Worm (Caenorhabditis elegans) whole organism, L4 larva: Measurements from ENCODE around the gene sre-56.

ENCODE experiments used
- F26F4.8 ChIP-seq: fragments of 200-800 bp; sonication (Bioruptor generic); conservative IDR thresholded peaks from 2 replicates; pipeline ENCODE4 v1.3.6; 2022; ENCODE audit warnings: missing genetic modification characterization, missing compliant biosample characterization
- F37D6.2 ChIP-seq: sonication (generic microtip); optimal IDR thresholded peaks from 2 replicates; lab custom pipeline; 2016; ENCODE audit warnings: mild to moderate bottlenecking, missing genetic modification characterization, missing compliant biosample characterization
- R02D3.7 ChIP-seq: fragments of 150-350 bp; sonication (generic microtip); optimal IDR thresholded peaks from 3 replicates; lab custom pipeline; 2014; ENCODE audit warnings: missing biosample characterization, missing genetic modification characterization
- T20F7.1 ChIP-seq: fragments of 200-800 bp; sonication (Bioruptor generic); optimal IDR thresholded peaks from 2 replicates; lab custom pipeline; 2018; ENCODE audit warnings: mild to moderate bottlenecking, missing genetic modification characterization, missing compliant biosample characterization
- Y48G9A.11 ChIP-seq: fragments of 200-800 bp; sonication (Bioruptor generic); IDR thresholded peaks from 2 replicates; pipeline ENCODE4 v1.3.6; 2022; ENCODE audit warnings: missing genetic modification reagents, missing genetic modification characterization, missing compliant biosample characterization
- Y5F2A.4 ChIP-seq: fragments of 200-800 bp; sonication (Bioruptor generic); optimal IDR thresholded peaks from 2 replicates; lab custom pipeline; 2018; ENCODE audit warnings: mild to moderate bottlenecking, missing genetic modification characterization, missing compliant biosample characterization
- Y75B8A.6 ChIP-seq: fragments of 200-800 bp; sonication (Bioruptor generic); IDR thresholded peaks from 2 replicates; pipeline ENCODE4 v1.3.6; 2022; ENCODE audit warnings: missing genetic modification reagents, missing genetic modification characterization, missing compliant biosample characterization
- ZK337.2 ChIP-seq: fragments of 200-800 bp; sonication (Bioruptor generic); IDR thresholded peaks from 2 replicates; pipeline ENCODE4 v1.3.6; 2022; ENCODE audit warnings: missing genetic modification reagents, missing genetic modification characterization, missing compliant biosample characterization
- ZK546.5 ChIP-seq, 2 experiments: sonication (generic microtip); optimal IDR thresholded peaks; 2 replicates each; lab custom pipeline; 2017; ENCODE audit warnings: missing biosample characterization in 2 of 2, missing genetic modification characterization in 2 of 2
- aha-1 ChIP-seq: fragments of 150-350 bp; peaks from one replicate; lab custom pipeline; 2014; ENCODE audit warnings: missing biosample characterization, missing genetic modification characterization
- aly-2 ChIP-seq: sonication (generic microtip); optimal IDR thresholded peaks from 2 replicates; lab custom pipeline; 2018; ENCODE audit warnings: missing biosample characterization, missing genetic modification characterization
- ceh-44 ChIP-seq: fragments of 200-800 bp; sonication (Bioruptor generic); IDR thresholded peaks from 2 replicates; pipeline ENCODE4 v1.3.6; 2022; ENCODE audit warnings: missing genetic modification reagents, missing genetic modification characterization, missing compliant biosample characterization
- ces-1 ChIP-seq: fragments of 150-350 bp; sonication (generic microtip); optimal IDR thresholded peaks from 4 replicates; lab custom pipeline; 2014; ENCODE audit warnings: missing biosample characterization, missing genetic modification reagents, missing genetic modification characterization
- ctbp-1 ChIP-seq: fragments of 200-800 bp; sonication (Bioruptor generic); IDR thresholded peaks from 2 replicates; pipeline ENCODE4 v1.3.6; 2022; ENCODE audit warnings: missing genetic modification reagents, missing genetic modification characterization, missing compliant biosample characterization
- daf-12 ChIP-seq: fragments of 150-350 bp; optimal IDR thresholded peaks from 2 replicates; lab custom pipeline; 2014; ENCODE audit warnings: missing biosample characterization, missing genetic modification reagents, missing genetic modification characterization
- daf-16 ChIP-seq, 3 experiments: sonication (generic microtip); optimal IDR thresholded peaks; 2 replicates each; lab custom pipeline; 2016 to 2017; ENCODE audit warnings: missing genetic modification characterization in 3 of 3, missing genetic modification reagents in 3 of 3, mild to moderate bottlenecking in 2 of 3, missing compliant biosample characterization in 2 of 3, missing biosample characterization in 1 of 3, moderate library complexity in 1 of 3
- daf-8 ChIP-seq: fragments of 200-800 bp; sonication (Bioruptor generic); IDR thresholded peaks from 2 replicates; pipeline ENCODE4 v1.3.6; 2022; ENCODE audit warnings: missing genetic modification characterization, missing compliant biosample characterization
- dmd-6 ChIP-seq: fragments of 200-800 bp; sonication (Bioruptor generic); IDR thresholded peaks from 2 replicates; pipeline ENCODE4 v1.3.6; 2022; ENCODE audit warnings: missing genetic modification reagents, missing genetic modification characterization, missing compliant biosample characterization
- dmd-8 ChIP-seq: fragments of 200-800 bp; sonication (Bioruptor generic); IDR thresholded peaks from 2 replicates; pipeline ENCODE4 v1.3.6; 2022; ENCODE audit warnings: missing genetic modification characterization, missing compliant biosample characterization
- duxl-1 ChIP-seq: sonication (generic microtip); optimal IDR thresholded peaks from 2 replicates; lab custom pipeline; 2016; ENCODE audit warnings: mild to moderate bottlenecking, missing genetic modification characterization, moderate library complexity, missing compliant biosample characterization; ENCODE audit not compliant: poor library complexity
- dve-1 ChIP-seq: sonication (generic microtip); optimal IDR thresholded peaks from 2 replicates; lab custom pipeline; 2017; ENCODE audit warnings: antibody characterized with exemption, mild to moderate bottlenecking, missing genetic modification characterization, missing compliant biosample characterization; ENCODE audit not compliant: insufficient read depth
- fkh-10 ChIP-seq: fragments of 150-350 bp; optimal IDR thresholded peaks from 2 replicates; lab custom pipeline; 2014; ENCODE audit warnings: missing biosample characterization, missing genetic modification reagents, missing genetic modification characterization
- fos-1 ChIP-seq: fragments of 150-350 bp; optimal IDR thresholded peaks from 2 replicates; lab custom pipeline; 2014; ENCODE audit warnings: missing biosample characterization, missing genetic modification characterization
- gei-8 ChIP-seq: fragments of 200-800 bp; sonication (Bioruptor generic); optimal IDR thresholded peaks from 2 replicates; lab custom pipeline; 2018; ENCODE audit warnings: mild to moderate bottlenecking, missing genetic modification characterization, missing compliant biosample characterization
- hif-1 ChIP-seq, 2 experiments: sonication (generic microtip); optimal IDR thresholded peaks; 2 replicates each; lab custom pipeline; 2016 to 2017; ENCODE audit warnings: missing compliant biosample characterization in 2 of 2, missing genetic modification characterization in 2 of 2, missing genetic modification reagents in 2 of 2, missing genotype in 2 of 2, mild to moderate bottlenecking in 1 of 2
- hlh-11 ChIP-seq: fragments of 200-800 bp; sonication (Bioruptor generic); optimal IDR thresholded peaks from 2 replicates; lab custom pipeline; 2018; ENCODE audit warnings: mild to moderate bottlenecking, missing genetic modification characterization, missing compliant biosample characterization
- hlh-30 ChIP-seq: sonication (generic microtip); optimal IDR thresholded peaks from 2 replicates; lab custom pipeline; 2017; ENCODE audit warnings: antibody characterized with exemption, mild to moderate bottlenecking, missing genetic modification characterization, missing compliant biosample characterization; ENCODE audit not compliant: insufficient read depth
- jun-1 ChIP-seq: fragments of 150-350 bp; optimal IDR thresholded peaks from 2 replicates; lab custom pipeline; 2014; ENCODE audit warnings: missing biosample characterization, missing genetic modification reagents, missing genetic modification characterization
- lim-7 ChIP-seq: fragments of 200-800 bp; sonication (Bioruptor generic); IDR thresholded peaks from 2 replicates; pipeline ENCODE4 v1.3.6; 2022; ENCODE audit warnings: missing genetic modification characterization, missing compliant biosample characterization
- lin-38 ChIP-seq: fragments of 200-800 bp; sonication (Bioruptor generic); IDR thresholded peaks from 2 replicates; pipeline ENCODE4 v1.3.6; 2022; ENCODE audit warnings: missing genetic modification reagents, missing genetic modification characterization, missing compliant biosample characterization
- lin-39 ChIP-seq: fragments of 150-350 bp; optimal IDR thresholded peaks from 2 replicates; lab custom pipeline; 2014; ENCODE audit warnings: missing biosample characterization, missing genetic modification reagents, missing genetic modification characterization
- mdt-29 ChIP-seq: fragments of 200-800 bp; sonication (Bioruptor generic); IDR thresholded peaks from 2 replicates; pipeline ENCODE4 v1.3.6; 2022; ENCODE audit warnings: missing genetic modification reagents, missing genetic modification characterization, missing compliant biosample characterization
- mep-1 ChIP-seq: fragments of 150-350 bp; sonication (generic microtip); optimal IDR thresholded peaks from 3 replicates; lab custom pipeline; 2014; ENCODE audit warnings: missing biosample characterization, missing genetic modification characterization
- mes-2 ChIP-seq: sonication (generic microtip); optimal IDR thresholded peaks from 2 replicates; lab custom pipeline; 2016; ENCODE audit warnings: missing genotype, mild to moderate bottlenecking, missing genetic modification characterization, missing compliant biosample characterization; ENCODE audit not compliant: poor library complexity, severe bottlenecking
- mxl-2 ChIP-seq: fragments of 200-800 bp; sonication (Bioruptor generic); conservative IDR thresholded peaks from 2 replicates; pipeline ENCODE4 v1.3.6; 2022; ENCODE audit warnings: missing genetic modification reagents, missing genetic modification characterization, missing compliant biosample characterization
- mxl-3 ChIP-seq: fragments of 200-800 bp; sonication (Bioruptor generic); optimal IDR thresholded peaks from 2 replicates; lab custom pipeline; 2018; ENCODE audit warnings: mild to moderate bottlenecking, missing genetic modification characterization, missing compliant biosample characterization
- nhr-10 ChIP-seq: fragments of 150-350 bp; optimal IDR thresholded peaks from 2 replicates; lab custom pipeline; 2014; ENCODE audit warnings: missing biosample characterization, missing genetic modification characterization
- nhr-111 ChIP-seq: fragments of 200-800 bp; sonication (Bioruptor generic); optimal IDR thresholded peaks from 2 replicates; lab custom pipeline; 2018; ENCODE audit warnings: mild to moderate bottlenecking, missing genetic modification characterization, missing compliant biosample characterization
- nhr-25 ChIP-seq: sonication (generic microtip); optimal IDR thresholded peaks from 2 replicates; lab custom pipeline; 2017; ENCODE audit warnings: missing genetic modification characterization, mild to moderate bottlenecking, missing compliant biosample characterization, antibody characterized with exemption, moderate library complexity, borderline replicate concordance; ENCODE audit not compliant: insufficient read depth
- nhr-77 ChIP-seq: fragments of 150-350 bp; optimal IDR thresholded peaks from 2 replicates; lab custom pipeline; 2014; ENCODE audit warnings: missing biosample characterization, missing genetic modification characterization
- rbr-2 ChIP-seq: sonication (generic microtip); optimal IDR thresholded peaks from 2 replicates; lab custom pipeline; 2016; ENCODE audit warnings: missing genotype, missing genetic modification characterization, missing compliant biosample characterization
- set-16 ChIP-seq: fragments of 200-800 bp; sonication (Bioruptor generic); IDR thresholded peaks from 2 replicates; pipeline ENCODE4 v1.3.6; 2022; ENCODE audit warnings: missing genetic modification reagents, missing genetic modification characterization, missing compliant biosample characterization
- skn-1 ChIP-seq: fragments of 150-350 bp; optimal IDR thresholded peaks from 2 replicates; lab custom pipeline; 2014; ENCODE audit warnings: missing biosample characterization, missing genetic modification characterization
- snpc-1.2 ChIP-seq: fragments of 200-800 bp; sonication (Bioruptor generic); IDR thresholded peaks from 2 replicates; pipeline ENCODE4 v1.3.6; 2022; ENCODE audit warnings: missing genetic modification reagents, missing genetic modification characterization, missing compliant biosample characterization
- tra-1 ChIP-seq: fragments of 200-800 bp; sonication (Bioruptor generic); IDR thresholded peaks from 2 replicates; pipeline ENCODE4 v1.3.6; 2022; ENCODE audit warnings: missing genetic modification reagents, missing genetic modification characterization, missing compliant biosample characterization
- unc-130 ChIP-seq: sonication (generic microtip); optimal IDR thresholded peaks from 2 replicates; lab custom pipeline; 2016; ENCODE audit warnings: missing genetic modification reagents, missing genetic modification characterization, missing compliant biosample characterization
- vab-7 ChIP-seq: fragments of 200-800 bp; sonication (Bioruptor generic); IDR thresholded peaks from 2 replicates; pipeline ENCODE4 v1.3.6; 2022; ENCODE audit warnings: missing genetic modification reagents, missing genetic modification characterization, missing compliant biosample characterization
- zfp-3 ChIP-seq: fragments of 200-800 bp; sonication (Bioruptor generic); conservative IDR thresholded peaks from 2 replicates; pipeline ENCODE4 v1.3.6; 2022; ENCODE audit warnings: missing genetic modification reagents, missing genetic modification characterization, missing compliant biosample characterization
- zip-2 ChIP-seq: fragments of 150-350 bp; optimal IDR thresholded peaks from 2 replicates; lab custom pipeline; 2014; ENCODE audit warnings: missing biosample characterization, missing genetic modification characterization
- ztf-11 ChIP-seq: fragments of 150-350 bp; optimal IDR thresholded peaks from 2 replicates; lab custom pipeline; 2014; ENCODE audit warnings: missing biosample characterization, missing genetic modification characterization

The sre-56 gene

DNA sequence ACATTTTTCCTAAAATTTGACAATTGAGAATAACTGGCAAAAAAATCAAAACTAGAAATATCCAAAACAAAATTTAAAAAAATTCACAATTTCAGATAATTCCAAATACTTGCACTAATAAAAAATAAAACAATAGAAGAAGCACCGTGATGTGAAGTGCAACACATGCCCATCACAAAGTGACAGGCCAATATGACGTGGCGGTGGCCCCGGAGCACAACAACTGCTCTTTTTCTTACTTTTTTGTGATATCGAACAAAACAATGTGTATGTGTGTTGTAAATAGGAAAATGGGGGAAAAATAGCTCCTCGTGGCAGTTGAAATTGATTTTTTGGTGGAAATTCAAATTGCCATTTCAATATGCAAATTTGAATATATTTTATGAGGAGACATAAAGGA lies 29.6 kb downstream of the sre-56 start:
- TF ChIP-seq zip-2 (tag; lab: Kevin White, UChicago) (no peak), skn-1 (no peak), snpc-1.2 (GFP tag; lab: Robert Waterston, UW) (no peak), nhr-25 (tag; lab: Kevin White, UChicago) (no peak), fos-1 (no peak), dve-1 (peak; percentile 16), unc-130 (GFP tag; lab: Kevin White, UChicago) (no peak), ctbp-1 (GFP tag; lab: Robert Waterston, UW) (no peak), aly-2 (no peak), zfp-3 (no peak), ces-1 (GFP tag; lab: Kevin White, UChicago) (no peak), fkh-10 (GFP tag; lab: Kevin White, UChicago) (no peak), lin-39 (tag; lab: Kevin White, UChicago) (no peak), Y5F2A.4 (GFP tag; lab: Kevin White, UChicago) (no peak), mdt-29 (GFP tag; lab: Robert Waterston, UW) (no peak), F37D6.2 (no peak), mxl-3 (GFP tag; lab: Kevin White, UChicago) (no peak), R02D3.7 (tag; lab: Kevin White, UChicago) (no peak), nhr-77 (no peak), dmd-8 (GFP tag; lab: Robert Waterston, UW) (no peak), dmd-6 (GFP tag; lab: Robert Waterston, UW) (peak; percentile 86), mes-2 (tag; lab: Kevin White, UChicago) (no peak), jun-1 (tag; lab: Kevin White, UChicago) (no peak), ceh-44 (GFP tag; lab: Robert Waterston, UW) (no peak), daf-8 (GFP tag; lab: Robert Waterston, UW) (no peak), hif-1 (tag; optimal IDR thresholded peaks at IDR 0.05; lab: Kevin White, UChicago) (no peak), hlh-11 (tag; lab: Kevin White, UChicago) (peak; percentile 44), mxl-2 (no peak), ZK337.2 (GFP tag; lab: Robert Waterston, UW) (no peak), duxl-1 (tag; lab: Kevin White, UChicago) (no peak), rbr-2 (tag; lab: Kevin White, UChicago) (no peak), T20F7.1 (GFP tag; lab: Kevin White, UChicago) (peak; percentile 13), daf-16 (GFP tag; optimal IDR thresholded peaks at IDR 0.05; lab: Kevin White, UChicago) (peak in 1 of 2 experiments; percentile 58), daf-16 (tag; optimal IDR thresholded peaks at IDR 0.05; lab: Kevin White, UChicago) (no peak), mep-1 (tag; lab: Kevin White, UChicago) (no peak), Y75B8A.6 (GFP tag; lab: Robert Waterston, UW) (no peak)

DNA sequence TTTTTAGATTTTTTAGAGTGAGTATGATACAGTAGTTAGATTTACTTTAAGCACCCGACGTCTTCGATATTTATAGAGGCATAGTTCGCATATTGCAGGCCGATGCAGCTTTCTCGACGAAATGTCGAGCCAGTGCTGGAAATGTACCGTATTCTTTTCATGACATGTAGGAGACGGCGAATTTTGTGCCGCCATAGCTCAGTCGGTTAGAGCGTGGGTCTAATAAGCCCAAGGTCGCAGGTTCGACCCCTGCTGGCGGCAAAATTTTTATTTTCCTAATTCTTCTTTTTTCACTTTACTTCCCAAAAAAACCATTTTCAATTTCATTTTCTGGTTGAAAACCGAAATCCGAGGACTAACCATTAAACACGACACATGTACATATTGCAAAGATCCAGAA lies 38.0 kb downstream of the sre-56 start:
- TF ChIP-seq ztf-11 (tag; lab: Kevin White, UChicago) (no peak), ZK337.2 (GFP tag; lab: Robert Waterston, UW) (0 out of 2 replicates have a peak, but pooled peaks have one; percentile 36), tra-1 (GFP tag; lab: Robert Waterston, UW) (no peak), hlh-30 (tag; lab: Kevin White, UChicago) (no peak), set-16 (GFP tag; lab: Robert Waterston, UW) (no peak), aha-1 (tag; lab: Kevin White, UChicago) (no peak), Y48G9A.11 (GFP tag; lab: Robert Waterston, UW) (peak; percentile 48; the same call in 1 of the 2 replicates), gei-8 (no peak), ceh-44 (GFP tag; lab: Robert Waterston, UW) (0 out of 2 replicates have a peak, but pooled peaks have one; percentile 12), daf-12 (tag; lab: Kevin White, UChicago) (no peak), vab-7 (GFP tag; lab: Robert Waterston, UW) (peak; percentile 54; the same call in 1 of the 2 replicates), nhr-10 (tag; lab: Kevin White, UChicago) (no peak), lin-38 (GFP tag; lab: Robert Waterston, UW) (peak; percentile 46), F26F4.8 (GFP tag; lab: Robert Waterston, UW) (0 out of 2 replicates have a peak, but pooled peaks have one; percentile 44), R02D3.7 (tag; lab: Kevin White, UChicago) (no peak), T20F7.1 (GFP tag; lab: Kevin White, UChicago) (no peak), ZK546.5 (tag; optimal IDR thresholded peaks at IDR 0.05; lab: Kevin White, UChicago) (no peak), lim-7 (GFP tag; lab: Robert Waterston, UW) (peak; percentile 80; the same call in 1 of the 2 replicates), nhr-111 (GFP tag; lab: Kevin White, UChicago) (no peak)
